Worm (Caenorhabditis elegans): ENCODE measurements around the gene ttll-4.
A peak's percentile ranks its signal among the peaks of the same experiment; 100 is the strongest.

Gene ttll-4

DNA sequence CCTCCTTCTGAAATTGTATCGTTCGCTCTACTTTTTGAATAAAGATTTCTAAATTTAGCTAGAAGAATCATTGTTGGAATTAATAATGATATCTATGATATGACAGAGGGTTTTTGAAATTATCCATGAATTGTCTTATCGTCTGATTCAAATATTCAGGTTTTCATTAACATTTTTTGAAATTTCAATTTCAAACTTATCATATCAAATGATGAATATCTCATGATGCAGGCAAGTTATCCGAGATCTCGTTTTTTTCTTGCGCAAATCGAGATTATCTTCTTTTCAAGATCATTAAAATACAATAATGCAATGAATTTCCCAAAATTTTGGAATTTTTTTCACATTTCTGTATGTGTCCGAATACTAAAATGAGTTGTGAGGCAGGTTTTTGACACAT, 26.0 kb upstream of the ttll-4 start, which contains the start of gene spop-1:
Gene spop-1 (minus strand): TSS at position 101 of the 400 bp plus-strand sequence.
- TF ChIP-seq him-1 (tag; optimal IDR thresholded peaks at IDR 0.05), result no peak
- no peak for TF ChIP-seq dao-5 (tag; optimal IDR thresholded peaks at IDR 0.05)
- TF ChIP-seq W03F9.2 (tag; optimal IDR thresholded peaks at IDR 0.05), result no peak

DNA sequence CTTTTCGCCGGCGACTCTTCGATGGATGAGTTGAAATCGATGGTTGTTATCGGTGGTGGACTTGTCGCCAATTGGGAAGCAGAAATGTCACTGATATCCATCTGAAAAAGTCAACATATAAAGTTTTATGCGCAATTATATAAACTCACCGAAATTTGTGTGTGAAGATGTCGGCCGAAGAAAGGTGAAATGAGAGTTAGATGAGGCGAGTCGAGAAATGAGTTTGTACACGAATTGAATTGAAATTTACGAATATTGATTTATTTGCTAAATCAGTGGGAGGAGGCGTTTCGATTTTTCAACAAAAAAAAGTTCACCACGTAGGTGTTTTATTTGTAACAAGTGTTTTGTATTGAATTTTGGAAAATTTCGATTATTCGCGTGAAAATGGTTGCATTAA, 22.6 kb upstream of the ttll-4 start, which contains the start of gene kel-10:
Gene kel-10 (minus strand): TSS at position 101 of the 400 bp plus-strand sequence.
- TF ChIP-seq dao-5 (tag; optimal IDR thresholded peaks at IDR 0.05) (no peak), W03F9.2 (tag; optimal IDR thresholded peaks at IDR 0.05) (no peak), him-1 (tag; optimal IDR thresholded peaks at IDR 0.05) (no peak)

DNA sequence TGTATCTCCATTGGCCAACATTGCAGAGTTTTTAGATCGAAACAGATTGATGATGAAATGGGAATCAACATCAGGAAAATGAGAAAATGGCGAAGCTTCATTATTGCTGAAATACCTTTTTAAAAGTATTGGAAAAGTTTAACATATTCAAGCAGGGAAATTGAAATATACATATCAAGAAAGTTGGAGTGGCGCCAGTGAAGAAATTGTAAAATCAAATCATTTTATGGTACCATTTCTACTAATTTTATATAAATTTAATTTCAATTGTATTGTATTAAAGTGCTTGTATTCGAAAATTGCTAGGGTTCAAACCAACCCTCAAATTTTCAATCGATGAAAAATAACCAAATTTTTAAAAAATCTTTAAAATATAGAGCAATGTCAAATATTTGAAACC, 17.6 kb upstream of the ttll-4 start, which contains the start of gene srt-55:
Gene srt-55 (minus strand): TSS at position 101 of the 400 bp plus-strand sequence.
- TF ChIP-seq dao-5 (tag; optimal IDR thresholded peaks at IDR 0.05), result no peak
- no peak for TF ChIP-seq him-1 (tag; optimal IDR thresholded peaks at IDR 0.05)
- no peak for TF ChIP-seq W03F9.2 (tag; optimal IDR thresholded peaks at IDR 0.05)

DNA sequence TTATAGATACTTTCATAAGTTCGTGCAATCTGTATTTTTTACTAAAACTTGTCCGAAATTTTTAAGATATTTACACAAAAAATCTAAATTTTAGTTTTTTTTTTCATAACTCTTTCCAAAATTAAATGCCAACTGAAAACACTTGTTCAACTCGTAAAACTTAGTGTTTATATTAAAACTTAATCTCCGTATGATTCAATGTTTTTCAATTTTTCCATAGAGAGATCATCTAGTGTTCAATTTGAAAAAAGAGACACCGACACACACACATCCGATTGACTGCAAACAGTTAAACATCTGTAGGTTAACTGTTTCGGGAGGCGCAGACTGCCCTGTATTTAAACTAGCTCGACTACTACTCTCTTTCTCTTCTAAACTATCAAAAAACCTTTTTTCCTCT, 15.0 kb upstream of the ttll-4 start, which contains the start of gene T16H12.9:
Gene T16H12.9 (plus strand): TSS at position 301 of the 400 bp plus-strand sequence.
- no peak for TF ChIP-seq him-1 (tag; optimal IDR thresholded peaks at IDR 0.05)
- no peak for TF ChIP-seq dao-5 (tag; optimal IDR thresholded peaks at IDR 0.05)
- no peak for TF ChIP-seq W03F9.2 (tag; optimal IDR thresholded peaks at IDR 0.05)

DNA sequence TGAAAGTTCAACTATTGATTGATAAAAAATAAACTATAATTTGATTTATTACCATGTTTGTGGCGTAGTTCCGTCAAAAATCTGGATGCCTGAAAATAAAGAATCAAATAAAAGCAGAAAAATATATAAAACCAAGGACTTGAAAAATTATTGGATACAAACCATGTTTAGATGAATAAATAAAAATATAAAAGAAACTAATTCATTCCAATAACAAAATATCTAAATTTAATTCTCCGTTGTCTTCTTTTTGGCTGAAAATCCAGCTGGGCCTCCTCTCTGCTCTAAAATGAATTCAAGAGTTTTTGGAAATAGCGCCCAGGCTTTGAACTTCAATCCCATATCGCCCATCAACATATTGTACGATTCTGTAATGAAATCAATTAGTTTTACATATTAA, 11.0 kb upstream of the ttll-4 start, which contains the start of gene vps-29:
Gene vps-29 (minus strand): TSS at position 101 of the 400 bp plus-strand sequence.
- no peak for TF ChIP-seq W03F9.2 (tag; optimal IDR thresholded peaks at IDR 0.05)
- TF ChIP-seq him-1 (tag; optimal IDR thresholded peaks at IDR 0.05), result no peak
- TF ChIP-seq dao-5 (tag; optimal IDR thresholded peaks at IDR 0.05), result no peak

DNA sequence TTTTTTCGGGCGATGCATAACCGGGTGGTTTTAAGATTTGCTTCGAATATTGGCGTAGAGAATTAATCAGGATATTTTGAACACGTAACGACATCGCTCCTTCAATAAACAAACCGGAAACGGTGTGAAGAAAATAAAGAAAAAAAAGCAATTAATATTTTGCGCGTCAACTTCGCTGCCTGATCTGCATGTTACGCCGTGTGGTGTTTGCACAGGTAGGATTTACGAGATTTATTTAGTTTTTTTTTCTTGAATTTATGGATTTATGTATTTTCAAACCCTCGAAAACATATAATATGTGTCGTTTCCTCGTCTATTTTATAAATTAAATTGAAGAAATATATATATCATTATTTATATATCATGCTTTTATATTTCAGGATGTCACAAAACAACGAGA, 9.3 kb upstream of the ttll-4 start, which contains the start of the genes ZK1128.1 and mett-10:
Gene ZK1128.1 (minus strand): TSS at position 99 of the 400 bp plus-strand sequence.
Gene mett-10 (plus strand): TSS at position 375 of the 400 bp plus-strand sequence.
- TF ChIP-seq W03F9.2 (tag; optimal IDR thresholded peaks at IDR 0.05) (no peak), dao-5 (tag; optimal IDR thresholded peaks at IDR 0.05) (no peak), him-1 (tag; optimal IDR thresholded peaks at IDR 0.05) (no peak)

DNA sequence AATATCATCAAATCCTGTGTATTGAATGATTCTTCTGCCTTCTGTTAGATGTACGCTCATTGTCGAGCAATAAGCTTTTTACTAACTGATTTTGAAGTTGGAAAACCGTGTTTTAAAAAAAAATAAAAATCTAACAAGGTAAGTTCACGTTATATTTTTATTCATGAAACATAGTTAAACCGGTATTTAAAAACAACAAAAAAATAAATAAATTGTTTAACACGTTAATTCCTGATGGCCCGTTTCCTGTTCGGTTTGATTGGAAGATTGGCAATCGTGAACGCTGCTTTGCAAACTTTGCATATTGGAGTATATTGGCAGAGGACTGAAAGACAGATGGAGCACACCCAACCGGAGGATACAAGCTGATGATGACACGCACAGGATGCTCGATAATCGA, 5.2 kb upstream of the ttll-4 start, which contains the start of gene ZK1128.3:
Gene ZK1128.3 (minus strand): TSS at position 101 of the 400 bp plus-strand sequence.
- TF ChIP-seq him-1 (tag; optimal IDR thresholded peaks at IDR 0.05) (no peak), W03F9.2 (tag; optimal IDR thresholded peaks at IDR 0.05) (no peak), dao-5 (tag; optimal IDR thresholded peaks at IDR 0.05) (no peak)

DNA sequence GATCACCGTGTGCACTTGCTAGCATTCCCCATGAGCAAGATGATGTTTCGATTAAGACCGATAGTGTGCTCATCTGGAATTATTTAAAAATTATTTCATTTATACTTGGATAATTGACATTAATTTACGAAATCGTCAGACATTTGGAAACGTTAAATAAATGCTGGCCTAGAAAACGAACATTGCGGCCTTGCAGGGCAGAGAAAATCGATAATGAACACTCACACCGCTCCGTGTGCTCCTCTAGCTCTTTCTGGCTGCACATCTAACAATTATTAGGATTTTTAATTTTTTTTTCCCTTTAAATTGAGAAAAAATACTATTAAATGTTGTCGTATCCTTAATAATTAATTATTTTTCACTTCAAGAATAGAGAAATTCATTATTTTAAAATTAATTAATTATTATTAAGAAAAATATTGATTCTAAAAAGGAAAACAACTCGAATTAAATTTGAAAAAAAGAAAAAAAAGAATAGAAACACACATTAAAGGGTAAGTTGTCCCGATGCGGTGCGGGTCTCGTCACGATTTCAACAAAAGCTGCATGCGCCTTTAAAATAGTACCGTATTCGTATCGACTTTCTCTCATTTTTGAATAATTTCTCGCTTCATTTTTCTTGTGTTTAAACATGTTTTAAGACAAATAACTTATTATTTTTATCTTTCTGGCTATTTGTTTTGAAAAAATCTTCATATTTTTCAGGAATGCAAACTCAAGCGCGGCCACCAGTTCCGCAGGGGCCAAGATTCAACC, 3.7 kb upstream of the ttll-4 start, which contains the start of the genes gtf-2H3 and ham-3:
Gene gtf-2H3 (minus strand): TSS at position 73 of the 756 bp plus-strand sequence.
Gene ham-3 (plus strand): TSS at position 706 of the 756 bp plus-strand sequence.
- TF ChIP-seq him-1 (tag; optimal IDR thresholded peaks at IDR 0.05), result no peak
- TF ChIP-seq dao-5 (tag; optimal IDR thresholded peaks at IDR 0.05), result no peak
- TF ChIP-seq W03F9.2 (tag; optimal IDR thresholded peaks at IDR 0.05), result peak; percentile 24

DNA sequence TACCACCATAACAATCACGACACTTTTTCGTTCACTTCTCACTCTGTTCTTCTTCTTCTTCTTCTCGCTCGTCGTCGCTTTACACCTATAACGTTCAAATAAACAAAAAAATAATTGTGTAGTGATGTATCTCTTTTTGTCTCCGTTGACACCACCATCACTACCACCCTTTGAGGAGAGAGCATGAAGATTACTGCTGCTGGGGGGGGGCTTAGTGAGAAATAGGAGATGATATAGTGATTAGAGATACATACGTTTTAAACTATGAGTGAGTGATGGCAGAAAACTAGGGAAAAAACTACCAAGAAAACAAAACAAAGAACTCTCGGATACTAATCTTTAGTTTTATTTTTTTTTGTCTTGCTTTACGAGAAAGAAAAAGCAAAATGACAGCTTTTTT, 2.4 kb downstream of the ttll-4 start:
- no peak for TF ChIP-seq W03F9.2 (tag; optimal IDR thresholded peaks at IDR 0.05)
- TF ChIP-seq dao-5 (tag; optimal IDR thresholded peaks at IDR 0.05), result no peak
- TF ChIP-seq him-1 (tag; optimal IDR thresholded peaks at IDR 0.05), result no peak

DNA sequence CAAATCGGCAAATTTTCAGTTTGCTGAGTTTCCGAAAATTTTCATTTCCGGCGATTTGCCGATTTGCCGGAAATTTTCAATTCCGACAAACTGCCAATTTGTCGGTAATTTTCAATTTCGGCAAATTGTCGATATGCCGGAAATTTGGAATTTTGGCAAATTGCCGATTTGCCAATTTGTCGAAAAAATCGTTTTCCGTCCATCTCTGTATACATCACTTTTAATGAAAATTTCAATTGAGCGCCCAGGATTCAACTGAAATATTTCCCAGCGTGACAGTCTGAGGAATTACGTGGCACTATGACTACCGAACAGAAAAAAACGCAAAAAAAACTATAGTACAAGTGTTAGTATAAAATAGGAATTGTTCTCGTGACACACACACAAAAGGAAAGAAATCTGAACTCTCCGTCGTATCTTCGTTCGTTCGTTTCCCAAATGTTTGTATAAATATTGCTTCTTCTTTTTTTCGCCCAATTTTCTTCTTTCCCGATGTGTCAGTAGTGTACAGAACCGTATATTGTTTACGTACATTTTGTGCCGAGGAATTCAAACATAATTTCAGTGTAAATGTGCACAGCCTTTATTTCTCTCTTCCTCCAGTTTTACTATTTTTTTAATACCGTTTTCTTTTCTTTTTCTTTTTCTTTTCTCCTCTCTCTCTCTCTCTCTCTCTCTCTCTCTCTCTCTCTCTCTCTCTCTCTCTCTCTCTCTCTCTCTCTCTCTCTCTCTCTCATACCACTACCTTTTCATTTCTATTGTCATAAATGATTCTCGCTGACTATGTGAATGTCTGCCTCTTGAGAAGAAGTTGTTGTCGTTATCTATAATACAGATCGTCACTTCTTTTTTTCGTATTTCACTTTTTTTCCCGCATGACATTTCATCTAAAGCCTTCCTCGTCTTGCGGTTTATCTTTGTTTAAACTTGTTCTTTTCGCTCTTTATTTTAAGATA, 8.8 kb downstream of the ttll-4 start:
- TF ChIP-seq W03F9.2 (tag; optimal IDR thresholded peaks at IDR 0.05), result no peak
- no peak for TF ChIP-seq dao-5 (tag; optimal IDR thresholded peaks at IDR 0.05)
- TF ChIP-seq him-1 (tag; optimal IDR thresholded peaks at IDR 0.05), result no peak

DNA sequence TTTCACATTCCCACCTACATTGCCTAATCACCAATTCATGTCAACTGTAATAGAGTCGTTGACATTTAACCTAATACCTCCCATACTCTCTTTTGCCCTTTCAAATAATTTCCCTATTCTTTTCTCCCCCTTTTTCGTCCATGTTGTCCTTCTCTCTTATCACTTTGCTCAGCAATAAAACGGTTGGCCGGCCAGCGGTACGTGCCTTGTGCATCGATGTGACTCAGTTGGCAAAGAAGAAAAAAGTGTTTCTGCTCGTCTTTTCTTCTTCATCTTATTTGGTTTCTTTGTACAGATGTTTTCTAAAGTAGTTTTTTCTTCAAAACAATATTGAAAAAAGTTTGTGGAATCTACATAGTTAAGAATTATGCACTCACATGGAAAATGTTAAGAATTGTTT, 10.5 kb downstream of the ttll-4 start:
- TF ChIP-seq dao-5 (tag; optimal IDR thresholded peaks at IDR 0.05), result no peak
- no peak for TF ChIP-seq W03F9.2 (tag; optimal IDR thresholded peaks at IDR 0.05)
- TF ChIP-seq him-1 (tag; optimal IDR thresholded peaks at IDR 0.05), result no peak

DNA sequence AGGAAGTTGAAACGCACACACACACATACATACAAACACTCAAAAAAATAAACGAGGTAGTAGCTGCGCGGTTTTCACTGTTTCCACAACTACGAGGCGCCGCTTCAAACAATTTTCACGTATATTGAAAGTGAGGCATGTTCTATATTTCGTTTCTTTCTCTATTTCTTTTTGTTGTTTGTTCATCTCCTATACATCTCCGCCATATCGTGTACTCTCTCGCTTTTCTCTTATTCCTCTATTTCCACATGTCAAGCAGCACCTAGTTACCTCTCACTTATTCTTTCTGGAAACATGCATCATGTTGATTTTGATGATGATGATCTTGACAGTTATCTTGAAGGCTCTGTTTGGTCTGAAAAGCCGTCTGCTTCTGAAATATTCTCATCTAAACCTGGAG, 12.8 kb downstream of the ttll-4 start, which contains the start of gene ZK1128.7:
Gene ZK1128.7 (plus strand): TSS at position 229 of the 400 bp plus-strand sequence.
- TF ChIP-seq W03F9.2 (tag; optimal IDR thresholded peaks at IDR 0.05) (no peak), him-1 (tag; optimal IDR thresholded peaks at IDR 0.05) (no peak), dao-5 (tag; optimal IDR thresholded peaks at IDR 0.05) (no peak)

DNA sequence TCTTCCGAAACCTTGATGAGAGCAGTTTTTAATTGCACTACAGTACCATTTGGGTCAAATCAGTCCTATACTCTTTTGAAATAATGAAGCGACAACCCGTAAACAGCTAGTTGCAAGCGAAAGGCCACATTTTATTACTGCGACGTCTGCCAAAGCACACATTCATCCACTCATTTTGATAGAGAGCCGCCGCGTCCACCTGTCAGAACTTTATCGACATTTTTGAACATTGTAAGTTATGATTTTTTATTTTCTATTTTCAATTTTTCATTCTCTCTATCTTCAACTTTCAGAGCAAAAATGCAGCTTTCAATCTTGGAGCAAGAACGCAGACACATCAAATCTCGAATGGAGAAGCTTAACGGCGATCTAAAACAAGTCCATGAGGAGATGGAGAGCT, 16.7 kb downstream of the ttll-4 start, which contains the start of gene K08E5.6:
Gene K08E5.6 (plus strand): TSS at position 301 of the 400 bp plus-strand sequence.
- TF ChIP-seq W03F9.2 (tag; optimal IDR thresholded peaks at IDR 0.05) (no peak), him-1 (tag; optimal IDR thresholded peaks at IDR 0.05) (no peak), dao-5 (tag; optimal IDR thresholded peaks at IDR 0.05) (no peak)
